Fruit fly (Drosophila melanogaster): ENCODE measurements around the gene Scp2.
A peak's percentile ranks its signal among the peaks of the same experiment; 100 is the strongest.

The Scp2 gene

dm6 chr3R:16524593-16525111 is 58.8 kb downstream of the Scp2 start (continued):
- peak; percentile 83 for TF ChIP-seq CG9727 (GFP tag; optimal IDR thresholded peaks at IDR 0.05)
- no peak for TF ChIP-seq fd102C (GFP tag; optimal IDR thresholded peaks at IDR 0.05)
- TF ChIP-seq CG4617 (GFP tag; optimal IDR thresholded peaks at IDR 0.05; ENCODE audit: borderline replicate concordance) = no peak
- TF ChIP-seq CG8388 (GFP tag; optimal IDR thresholded peaks at IDR 0.05) = peak; percentile 41
- no peak for TF ChIP-seq CG16813 (GFP tag; IDR thresholded peaks at IDR 0.05; ENCODE audit: partially characterized antibody)
- TF ChIP-seq Xrp1 (GFP tag; IDR thresholded peaks at IDR 0.05) = peak; percentile 77
- TF ChIP-seq Rx (GFP tag; IDR thresholded peaks at IDR 0.05) = no peak
- peak; percentile 66 for TF ChIP-seq CG12236 (GFP tag; optimal IDR thresholded peaks at IDR 0.05)
- no peak for TF ChIP-seq HmgD (GFP tag; optimal IDR thresholded peaks at IDR 0.05)
- no peak for TF ChIP-seq Doc3 (GFP tag; IDR thresholded peaks at IDR 0.05; ENCODE audit: partially characterized antibody)
- peak; percentile 65 for TF ChIP-seq fd96Cb (tag; optimal IDR thresholded peaks at IDR 0.05)
- TF ChIP-seq CG6689 (GFP tag; IDR thresholded peaks at IDR 0.05) = peak; percentile 41
- TF ChIP-seq Optix (GFP tag; IDR thresholded peaks at IDR 0.05) = peak; percentile 50; the same call in 1 of the 3 replicates
- peak in 1 of 2 experiments; percentile 84 for TF ChIP-seq Hr78 (GFP tag; optimal IDR thresholded peaks at IDR 0.05)
- TF ChIP-seq bcd (GFP tag; optimal IDR thresholded peaks at IDR 0.05) = peak; percentile 53
- no peak for TF ChIP-seq prd (optimal IDR thresholded peaks at IDR 0.05)
- peak; percentile 28; the same call in 1 of the 3 replicates for TF ChIP-seq prd (GFP tag; IDR thresholded peaks at IDR 0.05)
- TF ChIP-seq trem (tag; optimal IDR thresholded peaks at IDR 0.05) = peak; percentile 63
- TF ChIP-seq grn (GFP tag; optimal IDR thresholded peaks at IDR 0.05) = peak; percentile 60
- peak; percentile 3 for TF ChIP-seq CG13424 (tag; optimal IDR thresholded peaks at IDR 0.05)
- TF ChIP-seq CG13775 (GFP tag; optimal IDR thresholded peaks at IDR 0.05) = peak; percentile 26
- TF ChIP-seq MBD-R2 (GFP tag; IDR thresholded peaks at IDR 0.05) = no peak
- peak; percentile 63 for TF ChIP-seq CG18262 (tag; optimal IDR thresholded peaks at IDR 0.05)
- TF ChIP-seq dan (GFP tag; IDR thresholded peaks at IDR 0.05) = no peak
- no peak for TF ChIP-seq CG14860 (GFP tag; IDR thresholded peaks at IDR 0.05; ENCODE audit: partially characterized antibody)
- TF ChIP-seq CG12071 (GFP tag; optimal IDR thresholded peaks at IDR 0.05) = no peak
- peak; percentile 50 for TF ChIP-seq Atf-2 (GFP tag; optimal IDR thresholded peaks at IDR 0.05)
- TF ChIP-seq CG4328 (GFP tag; optimal IDR thresholded peaks at IDR 0.05) = no peak
- TF ChIP-seq CG4730 (GFP tag; IDR thresholded peaks at IDR 0.05) = peak; percentile 32; the same call in 1 of the 2 replicates
- TF ChIP-seq CG7372 (GFP tag; IDR thresholded peaks at IDR 0.05) = no peak
- peak; percentile 33 for TF ChIP-seq gcm (GFP tag; optimal IDR thresholded peaks at IDR 0.05)
- no peak for TF ChIP-seq CG13894 (tag; optimal IDR thresholded peaks at IDR 0.05)
- TF ChIP-seq CG1233 (GFP tag; optimal IDR thresholded peaks at IDR 0.05) = peak; percentile 81
- 0 out of 2 replicates have a peak, but pooled peaks have one; percentile 16 for TF ChIP-seq CG10366 (GFP tag; IDR thresholded peaks at IDR 0.05)
- peak; percentile 59 for TF ChIP-seq HHEX (GFP tag; optimal IDR thresholded peaks at IDR 0.05)
- TF ChIP-seq CG1024 (GFP tag; IDR thresholded peaks at IDR 0.05) = no peak
- peak; percentile 50 for TF ChIP-seq Sox100B (GFP tag; optimal IDR thresholded peaks at IDR 0.05)
- TF ChIP-seq BtbVII (GFP tag; optimal IDR thresholded peaks at IDR 0.05) = no peak
- peak; percentile 34 for TF ChIP-seq odd (GFP tag; optimal IDR thresholded peaks at IDR 0.05)
- no peak for TF ChIP-seq CkIIα-i1 (GFP tag; IDR thresholded peaks at IDR 0.05)
- TF ChIP-seq D19B (GFP tag; optimal IDR thresholded peaks at IDR 0.05) = no peak
- TF ChIP-seq CG4854 (GFP tag; optimal IDR thresholded peaks at IDR 0.05) = no peak
- TF ChIP-seq sr (GFP tag; IDR thresholded peaks at IDR 0.05) = no peak
- TF ChIP-seq Bteb2 (GFP tag; optimal IDR thresholded peaks at IDR 0.05) = no peak
- TF ChIP-seq lilli (GFP tag; optimal IDR thresholded peaks at IDR 0.05) = no peak
- TF ChIP-seq chn (GFP tag; optimal IDR thresholded peaks at IDR 0.05) = peak; percentile 52
- TF ChIP-seq CG10209 (GFP tag; optimal IDR thresholded peaks at IDR 0.05) = peak; percentile 60
- TF ChIP-seq stwl (tag; optimal IDR thresholded peaks at IDR 0.05) = peak; percentile 65
- TF ChIP-seq lmd (GFP tag; IDR thresholded peaks at IDR 0.05) = peak; percentile 41; the same call in 1 of the 2 replicates
- TF ChIP-seq tup (GFP tag; optimal IDR thresholded peaks at IDR 0.05) = peak; percentile 20
